Worm (Caenorhabditis elegans) whole organism, L4/young adult: ENCODE data around the gene T12D8.5.

ENCODE experiments used
- W03F9.2 ChIP-seq: fragments of 150-350 bp; optimal IDR thresholded peaks from 2 replicates; lab custom pipeline; 2014; ENCODE audit warnings: missing biosample characterization, missing genetic modification characterization
- dao-5 ChIP-seq: sonication (generic microtip); optimal IDR thresholded peaks from 2 replicates; lab custom pipeline; 2016; ENCODE audit warnings: missing genotype, missing genetic modification characterization, moderate library complexity, missing compliant biosample characterization
- him-1 ChIP-seq: sonication (generic microtip); optimal IDR thresholded peaks from 2 replicates; lab custom pipeline; 2016; ENCODE audit warnings: missing genotype, missing genetic modification reagents, missing genetic modification characterization, missing compliant biosample characterization

DNA sequence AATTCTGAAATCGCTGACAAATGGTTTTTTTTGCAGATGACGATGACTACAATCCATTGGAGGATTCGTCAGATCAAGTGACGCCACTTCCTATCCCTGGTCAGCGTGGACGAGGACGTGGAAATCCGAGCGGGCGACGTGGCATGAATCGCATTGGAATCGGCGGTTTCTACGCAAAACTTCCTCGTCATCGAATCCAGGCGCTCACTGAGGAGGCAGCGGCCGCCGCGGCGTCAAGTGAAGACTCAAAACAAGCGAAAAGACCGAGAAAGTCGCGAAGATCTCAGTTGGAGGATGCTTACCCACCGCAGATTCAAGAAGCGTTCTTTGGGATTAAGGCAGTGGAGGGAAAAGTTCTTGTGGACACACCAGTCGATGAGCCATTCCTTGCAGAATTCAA, 22.0 kb upstream of the T12D8.5 start:
- TF ChIP-seq dao-5 (no peak), W03F9.2 (tag; lab: Kevin White, UChicago) (no peak), him-1 (tag; lab: Kevin White, UChicago) (no peak)
